Worm (Caenorhabditis elegans) whole organism, dauer: ENCODE measurements around the gene pgp-12.

Experiments used
- unc-62 ChIP-seq: sonication (generic microtip); optimal IDR thresholded peaks from 2 replicates; lab custom pipeline; 2017; ENCODE audit warnings: missing biosample characterization, missing genetic modification reagents, missing genetic modification characterization

The pgp-12 gene

DNA sequence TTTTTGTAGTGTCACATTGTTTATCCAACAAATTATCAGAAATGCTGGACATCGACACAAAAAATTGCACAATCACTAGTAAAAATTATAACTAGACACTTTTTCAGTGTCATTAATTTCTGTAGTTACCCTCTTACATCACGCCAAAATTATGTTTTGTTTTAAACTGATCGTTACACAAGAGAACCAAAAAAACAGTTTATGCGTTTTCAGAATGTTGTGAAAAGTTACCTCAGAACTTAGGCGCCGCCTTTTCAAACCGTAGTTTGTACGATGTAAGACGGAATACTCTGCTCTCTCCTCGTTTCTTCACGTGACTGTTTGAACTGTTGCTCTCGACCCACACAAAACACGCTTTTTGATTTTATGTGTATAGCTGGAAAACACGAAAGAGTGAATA, 6.8 kb downstream of the pgp-12 start, which contains the start of gene pgp-13:
Gene pgp-13, plus strand, starts transcription at position 301 of the 400 bp plus-strand sequence.
- TF ChIP-seq unc-62 (GFP tag; lab: Kevin White, UChicago): no peak

DNA sequence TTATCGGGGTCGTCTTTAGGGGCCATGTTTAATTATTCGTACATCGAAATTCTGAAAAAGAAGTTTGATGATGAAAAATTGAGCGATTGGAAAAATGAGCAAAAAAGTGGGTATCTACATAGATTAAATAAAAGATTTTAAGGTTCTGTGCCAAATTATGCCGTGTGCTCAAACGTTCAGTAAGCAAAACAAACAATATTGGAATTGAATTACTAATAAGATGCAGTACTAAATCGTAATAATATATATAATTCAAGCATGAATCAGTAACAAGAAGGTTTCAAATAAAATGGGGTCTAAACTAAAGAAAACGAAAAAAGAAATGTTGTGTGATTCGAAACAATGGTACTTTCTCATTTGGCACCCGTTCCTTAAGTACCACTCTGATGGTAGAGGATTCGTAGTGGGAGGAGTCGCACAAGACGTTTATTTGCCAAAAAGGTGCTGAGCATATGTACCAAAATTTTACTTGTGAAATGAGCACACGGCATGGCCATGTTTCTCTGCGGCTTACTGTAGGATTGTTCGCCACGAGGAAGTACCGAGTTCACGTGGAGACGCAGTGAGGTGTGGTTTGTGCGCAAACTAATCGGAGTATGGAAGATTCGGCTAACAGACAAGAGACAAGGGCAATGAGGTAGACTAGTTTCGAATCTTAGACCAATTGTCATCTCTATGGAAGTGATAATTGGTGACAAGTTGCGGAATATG, 18.1 kb downstream of the pgp-12 start, which contains the start of gene pgp-14:
Gene pgp-14, minus strand, starts transcription at position 51 of the 711 bp plus-strand sequence.
- no peak for TF ChIP-seq unc-62 (GFP tag; lab: Kevin White, UChicago)

DNA sequence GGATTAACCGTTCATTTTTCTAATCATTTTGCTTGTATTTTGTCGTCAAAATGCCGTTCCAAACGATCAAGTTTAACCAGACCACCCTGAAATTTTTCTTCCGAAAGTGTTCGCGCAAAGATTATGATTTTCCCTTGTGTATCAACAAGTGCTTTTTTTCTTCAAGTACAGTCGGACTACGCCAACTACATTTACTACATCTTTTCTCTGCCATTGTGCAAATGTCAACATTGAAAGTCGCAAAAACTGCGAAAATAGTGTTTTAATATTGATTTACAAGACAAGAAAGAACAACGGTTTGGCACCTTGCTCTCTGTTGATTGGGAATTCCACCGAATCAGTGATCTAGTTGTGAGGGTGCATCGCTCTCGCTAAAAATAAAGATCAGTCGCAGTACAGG, 19.2 kb downstream of the pgp-12 start:
- no peak for TF ChIP-seq unc-62 (GFP tag; lab: Kevin White, UChicago)

DNA sequence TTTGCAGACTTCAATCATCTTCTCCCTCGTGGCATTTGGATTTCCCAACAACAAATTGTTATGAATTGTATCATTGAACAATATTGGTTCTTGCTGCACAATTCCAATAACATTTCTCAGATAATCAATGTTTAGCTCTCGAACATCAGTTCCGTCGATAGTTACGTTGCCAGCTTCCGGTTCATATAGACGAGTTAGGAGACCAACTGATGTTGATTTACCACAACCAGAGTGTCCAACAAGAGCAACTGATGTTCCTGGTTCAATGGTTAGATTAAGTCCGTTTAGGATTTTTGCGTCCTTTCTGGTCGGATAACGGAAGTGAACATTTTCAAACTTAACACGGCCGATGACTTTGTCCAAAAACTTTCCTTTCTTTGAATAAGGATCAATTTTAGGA, 22.4 kb downstream of the pgp-12 start:
- no peak for TF ChIP-seq unc-62 (GFP tag; lab: Kevin White, UChicago)

DNA sequence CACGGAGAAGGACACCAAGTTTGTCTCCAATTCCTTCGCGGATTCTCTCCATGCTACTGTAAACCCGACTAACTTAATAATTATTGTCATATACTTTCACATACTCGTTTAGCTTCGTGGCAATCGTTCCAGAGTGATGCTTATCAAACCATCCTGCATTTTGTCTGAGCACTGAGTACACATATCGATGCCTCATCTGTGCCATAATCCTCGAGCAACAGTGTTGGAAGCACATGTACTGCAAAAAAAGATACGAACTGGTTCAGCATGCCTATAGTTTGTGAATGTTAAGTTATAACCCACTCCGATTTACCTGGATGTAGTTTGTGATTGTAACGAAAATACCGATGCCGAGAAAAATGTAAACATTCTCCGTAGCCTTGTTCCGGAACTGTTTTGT, 23.4 kb downstream of the pgp-12 start:
- no peak for TF ChIP-seq unc-62 (GFP tag; lab: Kevin White, UChicago)

DNA sequence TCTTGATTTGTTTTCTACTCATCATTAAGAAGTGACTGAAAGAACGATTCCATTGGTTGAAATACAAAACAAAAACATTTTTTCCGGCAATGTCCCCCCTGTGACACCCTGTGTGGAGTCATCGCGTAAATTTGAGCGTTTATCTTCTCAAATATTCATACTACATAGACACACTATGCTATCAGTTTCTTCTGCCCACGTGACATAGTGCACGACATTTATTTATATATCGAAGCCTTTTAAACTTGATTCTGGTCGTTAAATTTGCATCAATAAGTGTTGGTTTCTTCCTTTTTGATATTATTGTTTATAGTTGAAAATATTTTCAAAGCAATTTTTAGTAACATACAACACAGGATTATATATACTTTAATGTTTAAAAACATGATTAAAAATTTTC, 27.4 kb downstream of the pgp-12 start:
- no peak for TF ChIP-seq unc-62 (GFP tag; lab: Kevin White, UChicago)

DNA sequence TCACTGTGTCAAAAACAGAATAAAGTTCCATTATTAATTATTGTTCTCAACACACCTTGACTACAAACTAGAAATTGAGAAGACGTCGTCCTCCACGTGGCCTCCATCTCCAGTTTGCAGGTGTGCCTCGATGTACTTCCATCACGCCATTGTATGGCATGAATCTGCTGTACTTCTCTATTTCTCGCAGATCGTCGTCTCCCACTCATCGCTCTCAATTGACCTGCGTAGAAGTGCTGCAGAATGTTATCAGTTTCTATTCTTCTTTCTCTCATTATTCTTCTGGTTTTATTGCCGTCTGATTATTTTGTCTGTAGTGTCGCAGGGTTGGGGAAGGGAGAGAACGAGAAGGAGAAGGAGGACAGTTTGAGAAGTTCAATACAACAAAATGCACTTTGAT, 28.0 kb downstream of the pgp-12 start:
- TF ChIP-seq unc-62 (GFP tag; lab: Kevin White, UChicago): no peak

DNA sequence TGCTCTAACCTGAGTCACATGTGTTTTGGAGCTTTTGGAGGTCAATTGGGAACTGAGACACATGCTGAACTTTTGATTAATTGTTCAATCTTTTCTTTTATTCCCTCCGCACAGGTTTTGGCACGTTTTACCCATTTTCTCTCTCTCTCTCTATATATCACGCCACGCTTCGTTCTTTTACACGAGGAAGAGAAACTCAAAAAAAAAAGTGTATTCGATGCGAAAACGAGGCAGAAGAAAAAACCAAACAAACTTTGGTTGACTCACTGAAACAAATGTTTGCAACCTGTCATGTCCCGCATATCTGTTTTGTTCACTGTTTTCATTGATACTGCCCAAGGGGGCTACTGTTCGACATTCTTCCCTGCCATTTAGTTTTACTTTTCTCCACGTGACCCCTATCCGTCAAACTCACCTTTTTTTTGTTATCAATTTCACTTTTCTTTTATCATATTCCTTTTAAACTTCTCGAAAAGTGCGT, 29.7 kb downstream of the pgp-12 start:
- TF ChIP-seq unc-62 (GFP tag; lab: Kevin White, UChicago): no peak

DNA sequence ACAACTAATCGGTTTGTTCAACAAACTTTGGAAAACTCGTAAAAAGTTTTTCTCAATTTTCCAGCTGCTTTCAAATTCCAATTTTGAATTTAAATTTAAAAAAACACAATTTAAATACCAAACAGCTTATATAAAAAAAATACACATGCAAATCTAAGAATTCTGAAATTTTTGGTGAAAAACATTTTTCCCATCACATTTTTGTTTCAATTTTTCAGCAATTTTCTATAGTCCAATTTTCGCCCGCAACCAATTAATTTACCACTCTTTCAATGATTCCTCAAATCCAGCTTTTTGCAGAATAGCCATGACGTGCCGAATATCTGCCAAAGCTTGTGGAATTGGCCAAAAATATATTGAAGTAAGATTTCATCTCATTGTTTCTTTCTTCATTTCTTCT, 30.2 kb downstream of the pgp-12 start, which contains the start of gene cept-1:
Gene cept-1, plus strand, starts transcription at position 301 of the 400 bp plus-strand sequence.
- no peak for TF ChIP-seq unc-62 (GFP tag; lab: Kevin White, UChicago)

DNA sequence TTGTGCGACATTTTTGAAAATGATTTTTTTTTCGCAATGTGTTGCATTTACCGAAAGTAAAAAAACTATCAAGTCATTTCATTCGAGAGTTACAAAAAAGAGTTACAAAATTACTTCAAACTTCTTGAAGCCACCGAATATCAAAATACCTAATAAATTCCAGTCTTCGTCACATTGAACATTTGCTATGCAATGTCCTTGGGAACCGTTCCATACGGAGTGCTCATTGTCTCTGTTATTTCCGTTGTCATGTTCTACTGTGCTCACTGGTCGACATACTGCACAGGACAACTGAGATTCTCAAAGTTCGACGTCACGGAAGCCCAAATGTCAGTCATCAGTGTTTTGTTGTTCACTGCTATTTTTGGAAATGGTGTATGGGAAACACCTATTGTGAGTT, 32.4 kb downstream of the pgp-12 start:
- TF ChIP-seq unc-62 (GFP tag; lab: Kevin White, UChicago): no peak

DNA sequence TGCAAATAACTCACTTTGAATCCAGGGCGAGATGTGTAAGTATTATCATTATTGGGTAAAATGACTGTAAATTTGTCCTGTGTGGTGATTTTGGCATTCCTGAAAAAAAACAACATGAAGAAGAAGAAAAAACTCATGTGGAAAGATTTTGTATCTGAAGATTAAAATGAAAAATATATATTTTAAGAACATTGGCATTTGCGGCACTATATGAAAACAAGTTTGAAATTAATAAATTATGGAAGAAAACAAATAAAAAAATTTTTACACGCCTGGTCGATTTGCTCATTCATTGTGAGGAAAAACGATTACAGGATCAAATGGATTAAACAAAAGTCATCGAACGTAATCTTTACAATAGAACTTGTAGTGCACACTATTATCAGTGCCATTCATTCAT, 38.1 kb downstream of the pgp-12 start, which contains the start of gene ilc-17.1:
Gene ilc-17.1, minus strand, starts transcription at position 101 of the 400 bp plus-strand sequence.
- TF ChIP-seq unc-62 (GFP tag; lab: Kevin White, UChicago): no peak

DNA sequence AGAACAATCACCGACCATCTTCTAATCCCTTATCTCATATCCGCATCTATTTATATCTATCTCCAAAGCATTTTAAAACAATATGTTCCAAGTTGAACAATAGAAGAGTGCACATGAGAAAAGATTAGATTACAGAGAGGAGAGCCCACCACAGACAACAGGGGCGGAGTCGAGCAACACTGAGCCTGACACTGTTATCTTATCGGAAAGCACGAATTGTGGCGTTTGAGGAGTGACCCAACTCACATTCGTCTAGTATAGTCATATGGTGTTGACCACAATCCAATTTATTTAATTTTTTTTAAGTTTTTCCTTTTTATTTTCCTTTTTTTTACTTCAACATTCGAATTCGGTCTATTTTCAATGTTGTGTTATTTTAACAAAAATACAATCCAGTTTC, 49.1 kb downstream of the pgp-12 start:
- no peak for TF ChIP-seq unc-62 (GFP tag; lab: Kevin White, UChicago)

DNA sequence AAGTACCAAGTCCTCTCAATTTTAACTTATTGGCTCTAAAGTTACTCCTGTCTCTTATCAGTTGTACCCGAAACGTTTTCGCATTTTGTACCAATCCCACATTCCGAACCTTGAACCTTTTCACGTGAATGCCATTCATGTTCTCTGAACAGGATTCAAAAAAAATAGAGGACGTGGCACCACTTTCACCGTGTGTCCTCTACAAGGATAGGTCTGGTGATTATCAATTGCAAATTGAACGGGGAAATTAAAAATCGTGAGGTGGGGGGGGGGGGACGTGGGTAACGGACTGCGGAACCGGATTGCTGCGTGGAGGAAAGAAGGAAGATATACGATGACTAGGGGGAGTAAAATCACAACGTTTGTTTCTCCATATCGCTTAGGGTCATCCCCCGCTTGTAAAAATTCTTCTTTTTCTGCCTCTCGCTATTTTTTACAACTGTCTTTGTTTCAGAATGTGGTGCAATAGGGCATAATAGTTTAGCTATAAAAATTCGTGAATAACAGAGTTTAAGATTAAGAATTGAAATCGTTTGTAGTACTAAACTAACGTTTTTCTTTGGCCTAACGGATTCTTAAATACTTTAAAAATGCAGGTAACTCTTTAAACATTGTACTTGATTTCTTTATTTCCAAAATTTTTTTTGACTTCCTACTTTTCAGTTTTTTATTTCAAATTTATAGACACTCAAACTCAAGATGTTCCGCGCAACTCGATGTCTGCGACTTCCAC, 50.3 kb downstream of the pgp-12 start, which contains the start of gene alh-13:
Gene alh-13, plus strand, starts transcription at position 683 of the 733 bp plus-strand sequence.
- no peak for TF ChIP-seq unc-62 (GFP tag; lab: Kevin White, UChicago)
